Worm (Caenorhabditis elegans) whole organism, L1 larva: ENCODE data around the gene slc-30A9.

ENCODE experiments used
- ama-1 ChIP-seq: fragments of 150-350 bp; optimal IDR thresholded peaks from 2 replicates; lab custom pipeline; 2014
- ceh-82 ChIP-seq, 3 experiments: fragments of 150-350 bp in 1 of 3; sonication (generic microtip) in 2 of 3; optimal IDR thresholded peaks; 2 replicates each; lab custom pipeline; 2014 to 2017; ENCODE audit warnings: missing biosample characterization in 3 of 3, missing genetic modification characterization in 3 of 3
- fos-1 ChIP-seq: fragments of 150-350 bp; optimal IDR thresholded peaks from 2 replicates; lab custom pipeline; 2014; ENCODE audit warnings: missing biosample characterization, missing genetic modification characterization
- jun-1 ChIP-seq: fragments of 150-350 bp; optimal IDR thresholded peaks from 2 replicates; lab custom pipeline; 2014; ENCODE audit warnings: missing biosample characterization, missing genetic modification reagents, missing genetic modification characterization
- lin-39 ChIP-seq: fragments of 150-350 bp; optimal IDR thresholded peaks from 2 replicates; lab custom pipeline; 2014; ENCODE audit warnings: missing biosample characterization, missing genetic modification reagents, missing genetic modification characterization
- nhr-90 ChIP-seq: sonication (generic microtip); optimal IDR thresholded peaks from 2 replicates; lab custom pipeline; 2016; ENCODE audit warnings: mild to moderate bottlenecking, missing genetic modification characterization, missing compliant biosample characterization; ENCODE audit not compliant: poor library complexity
- sup-37 ChIP-seq: fragments of 200-800 bp; sonication (Bioruptor generic); optimal IDR thresholded peaks from 2 replicates; lab custom pipeline; 2018; ENCODE audit warnings: mild to moderate bottlenecking, missing genetic modification characterization, missing compliant biosample characterization

DNA sequence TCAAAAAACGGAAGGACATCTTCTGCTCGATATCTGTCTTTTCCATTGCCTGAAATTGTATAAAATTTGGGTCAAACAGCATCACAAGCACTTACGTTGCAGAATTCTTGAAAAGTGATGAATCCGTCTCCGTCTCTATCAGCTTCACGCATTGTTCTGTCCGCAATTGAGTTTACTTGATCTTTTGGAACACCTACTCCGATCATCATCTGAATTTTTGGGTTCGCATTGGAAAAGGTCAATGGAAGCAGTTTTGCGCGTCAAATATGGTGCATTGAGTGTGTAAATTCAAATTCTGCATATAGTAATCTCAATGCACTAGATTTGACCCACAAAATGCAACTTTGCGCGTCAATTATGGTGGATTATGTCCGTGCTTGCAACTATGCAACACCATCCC lies 17.1 kb downstream of the slc-30A9 start:
- TF ChIP-seq sup-37 (GFP tag; lab: Kevin White, UChicago) (no peak), ama-1 (lab: Kevin White, UChicago) (no peak), fos-1 (tag; lab: Kevin White, UChicago) (no peak), jun-1 (tag; lab: Kevin White, UChicago) (no peak), ceh-82 (tag; optimal IDR thresholded peaks at IDR 0.05; lab: Kevin White, UChicago) (no peak), lin-39 (tag; lab: Kevin White, UChicago) (no peak), nhr-90 (tag; lab: Kevin White, UChicago) (no peak)
